Fruit fly (Drosophila melanogaster): ENCODE data around the gene CG11597.

dm6 chr3L:11869328-11869727, 47.3 kb upstream of the CG11597 start:
- no peak for TF ChIP-seq rn (GFP tag; IDR thresholded peaks at IDR 0.05)
- no peak for TF ChIP-seq Snoo (tag; optimal IDR thresholded peaks at IDR 0.05)
- TF ChIP-seq CG32121 (GFP tag; IDR thresholded peaks at IDR 0.05) = no peak
- TF ChIP-seq EcR (GFP tag; optimal IDR thresholded peaks at IDR 0.05) = no peak
- no peak for TF ChIP-seq CG4496 (GFP tag; IDR thresholded peaks at IDR 0.05)
- no peak for TF ChIP-seq CG17806 (tag; optimal IDR thresholded peaks at IDR 0.05)
- no peak for TF ChIP-seq CG8301 (tag; optimal IDR thresholded peaks at IDR 0.05)
- no peak for TF ChIP-seq Ets98B (GFP tag; IDR thresholded peaks at IDR 0.05)
- no peak for TF ChIP-seq CG12605 (GFP tag; IDR thresholded peaks at IDR 0.05)
